Fruit fly (Drosophila melanogaster) whole organism, embryonic: Measurements from ENCODE around the gene Antp.

Experiments
- Abd-B ChIP-seq: fragments of 200-800 bp; sonication (Bioruptor generic); optimal IDR thresholded peaks from 2 replicates; lab custom pipeline; 2018; ENCODE audit warnings: missing biosample characterization, mild to moderate bottlenecking, missing genetic modification characterization, moderate library complexity
- B-H1 ChIP-seq: fragments of 200-800 bp; sonication (Bioruptor generic); IDR thresholded peaks from 3 replicates; pipeline ENCODE4 v1.3.6; 2022; ENCODE audit warnings: missing biosample characterization, missing genetic modification characterization
- BtbVII ChIP-seq: fragments of 200-800 bp; sonication (Bioruptor generic); optimal IDR thresholded peaks from 3 replicates; lab custom pipeline; 2017; ENCODE audit warnings: missing biosample characterization, mild to moderate bottlenecking, missing genetic modification characterization
- CG10462 ChIP-seq: fragments of 200-800 bp; sonication (Bioruptor generic); optimal IDR thresholded peaks from 2 replicates; lab custom pipeline; 2016; ENCODE audit warnings: missing biosample characterization, missing genetic modification characterization
- CG10979 ChIP-seq: fragments of 200-800 bp; sonication (Bioruptor generic); optimal IDR thresholded peaks from 2 replicates; lab custom pipeline; 2018; ENCODE audit warnings: missing biosample characterization, mild to moderate bottlenecking, missing genetic modification characterization, moderate library complexity
- CG11085 ChIP-seq: fragments of 200-800 bp; sonication (Bioruptor generic); IDR thresholded peaks from 2 replicates; pipeline ENCODE4 v1.3.6; 2022; ENCODE audit warnings: missing biosample characterization, missing genetic modification characterization
- CG11398 ChIP-seq: fragments of 200-800 bp; sonication (Bioruptor generic); optimal IDR thresholded peaks from 2 replicates; lab custom pipeline; 2016; ENCODE audit warnings: missing biosample characterization, missing genetic modification characterization
- CG12299 ChIP-seq: fragments of 200-800 bp; sonication (Bioruptor generic); optimal IDR thresholded peaks from 2 replicates; lab custom pipeline; 2018; ENCODE audit warnings: missing biosample characterization, mild to moderate bottlenecking, missing genetic modification characterization
- CG13775 ChIP-seq: fragments of 200-800 bp; sonication (Bioruptor generic); optimal IDR thresholded peaks from 3 replicates; lab custom pipeline; 2017; ENCODE audit warnings: missing biosample characterization, mild to moderate bottlenecking, missing genetic modification characterization
- CG15479 ChIP-seq: fragments of 200-800 bp; sonication (Bioruptor generic); optimal IDR thresholded peaks from 3 replicates; lab custom pipeline; 2019; ENCODE audit warnings: missing biosample characterization, mild to moderate bottlenecking, missing genetic modification characterization, moderate library complexity
- CG17359 ChIP-seq: fragments of 200-800 bp; sonication (Bioruptor generic); optimal IDR thresholded peaks from 3 replicates; lab custom pipeline; 2018; ENCODE audit warnings: missing biosample characterization, mild to moderate bottlenecking, missing genetic modification characterization, moderate library complexity
- CG18764 ChIP-seq: fragments of 200-800 bp; sonication (Bioruptor generic); optimal IDR thresholded peaks from 3 replicates; lab custom pipeline; 2016; ENCODE audit warnings: missing biosample characterization, missing genetic modification characterization
- CG2202 ChIP-seq: fragments of 200-800 bp; sonication (Bioruptor generic); optimal IDR thresholded peaks from 2 replicates; lab custom pipeline; 2018; ENCODE audit warnings: missing biosample characterization, mild to moderate bottlenecking, missing genetic modification characterization
- CG2712 ChIP-seq: fragments of 200-800 bp; optimal IDR thresholded peaks from 3 replicates; lab custom pipeline; 2019; ENCODE audit warnings: missing biosample characterization, mild to moderate bottlenecking, missing genetic modification characterization, moderate library complexity
- CG32532 ChIP-seq: fragments of 200-800 bp; sonication (Bioruptor generic); IDR thresholded peaks from 2 replicates; pipeline ENCODE4 v1.3.6; 2022; ENCODE audit warnings: missing biosample characterization, missing genetic modification characterization
- CG4424 ChIP-seq: fragments of 200-800 bp; sonication (Bioruptor generic); optimal IDR thresholded peaks from 3 replicates; lab custom pipeline; 2016; ENCODE audit warnings: missing biosample characterization, missing genetic modification characterization
- CG6272 ChIP-seq: fragments of 200-800 bp; sonication (Bioruptor generic); IDR thresholded peaks from 2 replicates; pipeline ENCODE4 v1.3.6; 2022; ENCODE audit warnings: missing biosample characterization, missing genetic modification characterization
- CG7556 ChIP-seq: fragments of 200-800 bp; sonication (Bioruptor generic); optimal IDR thresholded peaks from 2 replicates; lab custom pipeline; 2017; ENCODE audit warnings: missing biosample characterization, mild to moderate bottlenecking, missing genetic modification characterization
- CG9932 ChIP-seq: fragments of 200-800 bp; sonication (Bioruptor generic); IDR thresholded peaks from 2 replicates; pipeline ENCODE4 v1.3.6; 2022; ENCODE audit warnings: missing biosample characterization, missing genetic modification characterization
- Dek ChIP-seq: fragments of 200-800 bp; sonication (Bioruptor generic); optimal IDR thresholded peaks from 3 replicates; lab custom pipeline; 2019; ENCODE audit warnings: missing biosample characterization, mild to moderate bottlenecking, missing genetic modification characterization, moderate library complexity
- Dll ChIP-seq: fragments of 200-800 bp; sonication (Bioruptor generic); IDR thresholded peaks from 4 replicates; pipeline ENCODE4 v1.3.6; 2022; ENCODE audit warnings: missing biosample characterization, missing genetic modification characterization; ENCODE audit not compliant: partially characterized antibody
- Hmr ChIP-seq: fragments of 200-800 bp; sonication (Bioruptor generic); optimal IDR thresholded peaks from 3 replicates; lab custom pipeline; 2017; ENCODE audit warnings: mild to moderate bottlenecking, missing biosample characterization, missing genetic modification reagents, missing genetic modification characterization
- Hmx ChIP-seq: fragments of 200-800 bp; sonication (Bioruptor generic); optimal IDR thresholded peaks from 2 replicates; lab custom pipeline; 2016; ENCODE audit warnings: missing biosample characterization, missing genetic modification characterization
- NFAT ChIP-seq: fragments of 200-800 bp; sonication (Bioruptor generic); IDR thresholded peaks from 2 replicates; pipeline ENCODE4 v1.3.6; 2022; ENCODE audit warnings: missing biosample characterization, missing genetic modification characterization
- Neu2 ChIP-seq: fragments of 200-800 bp; sonication (Bioruptor generic); optimal IDR thresholded peaks from 3 replicates; lab custom pipeline; 2016; ENCODE audit warnings: missing biosample characterization, missing genetic modification characterization, borderline replicate concordance
- Ptx1 ChIP-seq: fragments of 200-800 bp; sonication (Bioruptor generic); IDR thresholded peaks from 2 replicates; pipeline ENCODE4 v1.3.6; 2022; ENCODE audit warnings: missing biosample characterization, missing genetic modification characterization
- Side ChIP-seq: fragments of 200-800 bp; sonication (Bioruptor generic); optimal IDR thresholded peaks from 2 replicates; lab custom pipeline; 2016; ENCODE audit warnings: missing biosample characterization, missing genetic modification characterization
- Xbp1 ChIP-seq: fragments of 200-800 bp; sonication (Bioruptor generic); optimal IDR thresholded peaks from 3 replicates; lab custom pipeline; 2016; ENCODE audit warnings: missing biosample characterization, mild to moderate bottlenecking, missing genetic modification characterization
- YL-1 ChIP-seq: fragments of 200-800 bp; sonication (Bioruptor generic); optimal IDR thresholded peaks from 3 replicates; lab custom pipeline; 2017; ENCODE audit warnings: missing biosample characterization, mild to moderate bottlenecking, missing genetic modification characterization
- bab2 ChIP-seq: fragments of 200-800 bp; sonication (Bioruptor generic); optimal IDR thresholded peaks from 2 replicates; lab custom pipeline; 2016; ENCODE audit warnings: missing biosample characterization, missing genetic modification characterization
- caup ChIP-seq: fragments of 200-800 bp; sonication (Bioruptor generic); optimal IDR thresholded peaks from 3 replicates; lab custom pipeline; 2017; ENCODE audit warnings: missing biosample characterization, mild to moderate bottlenecking, missing genetic modification characterization, moderate library complexity; ENCODE audit not compliant: severe bottlenecking
- chinmo ChIP-seq: fragments of 200-800 bp; sonication (Bioruptor generic); IDR thresholded peaks from 4 replicates; pipeline ENCODE4 v1.3.6; 2022; ENCODE audit warnings: missing biosample characterization, missing genetic modification characterization; ENCODE audit not compliant: partially characterized antibody
- chm ChIP-seq: fragments of 200-800 bp; sonication (Bioruptor generic); IDR thresholded peaks from 2 replicates; pipeline ENCODE4 v1.3.6; 2022; ENCODE audit warnings: missing biosample characterization, missing genetic modification characterization
- ci ChIP-seq: fragments of 200-800 bp; sonication (Bioruptor generic); IDR thresholded peaks from 3 replicates; pipeline ENCODE4 v1.3.6; 2022; ENCODE audit warnings: missing biosample characterization, missing genetic modification characterization
- danr ChIP-seq: fragments of 200-800 bp; sonication (Bioruptor generic); IDR thresholded peaks from 2 replicates; pipeline ENCODE4 v1.3.6; 2022; ENCODE audit warnings: missing biosample characterization, missing genetic modification characterization
- eve ChIP-seq, 2 experiments: fragments of >200 bp; optimal IDR thresholded peaks; 2 replicates each; lab custom pipeline; 2017; ENCODE audit warnings: missing biosample characterization in 2 of 2, missing genetic modification characterization in 2 of 2
- fd96Cb ChIP-seq: fragments of 200-800 bp; sonication (Bioruptor generic); optimal IDR thresholded peaks from 2 replicates; lab custom pipeline; 2018; ENCODE audit warnings: missing biosample characterization, mild to moderate bottlenecking, missing genetic modification characterization, moderate library complexity
- ham ChIP-seq: fragments of 200-800 bp; sonication (Bioruptor generic); IDR thresholded peaks from 2 replicates; pipeline ENCODE4 v1.3.6; 2022; ENCODE audit warnings: missing biosample characterization, missing genetic modification characterization
- org-1 ChIP-seq: fragments of 200-800 bp; sonication (Bioruptor generic); optimal IDR thresholded peaks from 2 replicates; lab custom pipeline; 2017; ENCODE audit warnings: missing biosample characterization, missing genetic modification characterization
- p53 ChIP-seq: fragments of 200-800 bp; sonication (Bioruptor generic); optimal IDR thresholded peaks from 2 replicates; lab custom pipeline; 2016; ENCODE audit warnings: missing biosample characterization, missing genetic modification characterization
- pnt ChIP-seq: fragments of 200-800 bp; sonication (Bioruptor generic); optimal IDR thresholded peaks from 3 replicates; lab custom pipeline; 2016; ENCODE audit warnings: missing biosample characterization, missing genetic modification characterization
- repo ChIP-seq: fragments of 200-800 bp; sonication (Bioruptor generic); optimal IDR thresholded peaks from 2 replicates; lab custom pipeline; 2016; ENCODE audit warnings: missing biosample characterization, missing genetic modification characterization
- slbo ChIP-seq: fragments of 200-800 bp; sonication (Bioruptor generic); IDR thresholded peaks from 2 replicates; pipeline ENCODE4 v1.3.6; 2022; ENCODE audit warnings: missing biosample characterization, missing genetic modification characterization
- slou ChIP-seq: fragments of 200-800 bp; sonication (Bioruptor generic); optimal IDR thresholded peaks from 3 replicates; lab custom pipeline; 2016; ENCODE audit warnings: missing biosample characterization, missing genetic modification characterization
- sob ChIP-seq: fragments of 200-800 bp; sonication (Bioruptor generic); IDR thresholded peaks from 2 replicates; pipeline ENCODE4 v1.3.6; 2022; ENCODE audit warnings: missing biosample characterization, missing genetic modification characterization
- tll ChIP-seq, 2 experiments: fragments of 200-800 bp in 1 of 2; fragments of >200 bp in 1 of 2; sonication (Bioruptor generic) in 1 of 2; optimal IDR thresholded peaks; 2 replicates each; lab custom pipeline; 2017 to 2019; ENCODE audit warnings: missing biosample characterization in 2 of 2, missing genetic modification characterization in 2 of 2, mild to moderate bottlenecking in 1 of 2, moderate library complexity in 1 of 2
- tna ChIP-seq: fragments of 200-800 bp; sonication (Bioruptor generic); IDR thresholded peaks from 2 replicates; pipeline ENCODE4 v1.3.6; 2022; ENCODE audit warnings: missing biosample characterization, missing genetic modification characterization; ENCODE audit not compliant: partially characterized antibody
- zen2 ChIP-seq: fragments of 200-800 bp; sonication (Bioruptor generic); IDR thresholded peaks from 3 replicates; pipeline ENCODE4 v1.3.6; 2022; ENCODE audit warnings: missing biosample characterization, missing genetic modification characterization; ENCODE audit not compliant: partially characterized antibody

Gene Antp

DNA sequence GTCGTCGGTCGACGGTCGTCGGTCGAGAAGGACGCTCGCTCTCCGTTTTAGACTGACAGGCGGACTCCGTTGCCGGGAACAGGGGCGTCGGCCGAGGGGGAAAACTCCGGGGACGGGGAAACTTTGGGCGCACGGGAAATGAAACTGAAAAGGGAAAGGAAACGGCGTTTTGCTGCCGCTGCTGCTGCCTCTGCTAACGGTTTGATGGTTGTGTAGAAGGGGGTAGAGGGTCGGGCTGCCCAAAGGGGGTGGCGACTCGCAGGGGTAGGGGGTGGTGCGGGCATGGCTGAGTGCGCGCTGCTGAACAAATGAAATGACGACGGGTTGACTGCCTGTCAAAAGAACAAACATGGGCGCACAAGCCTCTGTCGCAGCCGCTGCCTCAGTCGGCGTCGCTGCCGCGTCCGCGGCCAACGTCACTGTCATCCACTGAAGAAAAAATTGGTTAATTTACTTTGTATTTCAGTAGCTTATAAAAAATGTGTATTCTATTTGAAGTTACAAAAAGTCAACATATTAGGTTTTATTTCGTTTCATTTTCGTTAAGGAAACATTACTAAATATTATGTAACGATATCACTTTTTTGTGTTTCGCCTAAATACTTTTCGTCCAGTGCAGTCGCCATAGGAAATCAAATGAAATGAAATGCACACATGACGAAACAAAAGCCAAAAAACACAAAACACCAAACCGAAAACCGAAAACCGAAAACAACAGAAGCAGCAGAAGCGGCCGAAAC lies 63.0 kb downstream of the Antp start (continued):
- TF ChIP-seq eve (GFP tag; optimal IDR thresholded peaks at IDR 0.05; lab: Kevin White, UChicago): peak in 1 of 2 experiments; percentile 91
- TF ChIP-seq ci (GFP tag; lab: Robert Waterston, UW): peak; percentile 44; the same call in 2 of the 3 replicates
- TF ChIP-seq YL-1: no peak
- peak; percentile 57 for TF ChIP-seq CG13775 (GFP tag; lab: Kevin White, UChicago)
- no peak for TF ChIP-seq Dll (GFP tag; lab: Robert Waterston, UW)
- TF ChIP-seq BtbVII: peak; percentile 37
- peak; percentile 45; the same call in 1 of the 2 replicates for TF ChIP-seq CG32532 (GFP tag; lab: Robert Waterston, UW)
- no peak for TF ChIP-seq NFAT (GFP tag; lab: Robert Waterston, UW)
- peak; percentile 68 for TF ChIP-seq CG2202 (tag; lab: Kevin White, UChicago)
- TF ChIP-seq Xbp1 (GFP tag; lab: Kevin White, UChicago): peak; percentile 77
- TF ChIP-seq slou: no peak
- TF ChIP-seq Abd-B (GFP tag; lab: Kevin White, UChicago): peak; percentile 58
- peak; percentile 78 for TF ChIP-seq CG4424 (GFP tag; lab: Kevin White, UChicago)
- TF ChIP-seq CG15479 (GFP tag; lab: Kevin White, UChicago): no peak
- TF ChIP-seq sob (GFP tag; lab: Robert Waterston, UW): 0 out of 2 replicates have a peak, but pooled peaks have one; percentile 48
- no peak for TF ChIP-seq repo
- peak; percentile 45 for TF ChIP-seq Hmr (GFP tag; lab: Kevin White, UChicago)
- no peak for TF ChIP-seq CG9932 (GFP tag; lab: Robert Waterston, UW)
- TF ChIP-seq tll (GFP tag; optimal IDR thresholded peaks at IDR 0.05; lab: Kevin White, UChicago): peak in 1 of 2 experiments; percentile 19
- TF ChIP-seq CG10462: peak; percentile 30
- peak; percentile 55 for TF ChIP-seq Dek (tag; lab: Kevin White, UChicago)
- peak; percentile 57 for TF ChIP-seq org-1
- peak; percentile 60 for TF ChIP-seq bab2
- TF ChIP-seq Neu2 (GFP tag; lab: Kevin White, UChicago): peak; percentile 40
- TF ChIP-seq Ptx1: peak; percentile 60
- peak; percentile 69 for TF ChIP-seq pnt (GFP tag; lab: Kevin White, UChicago)
- peak; percentile 48 for TF ChIP-seq Side (GFP tag; lab: Kevin White, UChicago)
- no peak for TF ChIP-seq zen2 (GFP tag; lab: Robert Waterston, UW)
- TF ChIP-seq caup: peak; percentile 49
- no peak for TF ChIP-seq Hmx
- TF ChIP-seq CG11398 (GFP tag; lab: Kevin White, UChicago): peak; percentile 37
- 0 out of 2 replicates have a peak, but pooled peaks have one; percentile 29 for TF ChIP-seq danr
- peak; percentile 78 for TF ChIP-seq CG7556 (GFP tag; lab: Kevin White, UChicago)
- TF ChIP-seq CG18764 (GFP tag; lab: Kevin White, UChicago): peak; percentile 43
- TF ChIP-seq p53: no peak
- TF ChIP-seq CG10979 (tag; lab: Kevin White, UChicago): peak; percentile 91
- peak; percentile 58 for TF ChIP-seq B-H1 (GFP tag; lab: Robert Waterston, UW)
- no peak for TF ChIP-seq CG12299
- TF ChIP-seq CG11085 (GFP tag; lab: Robert Waterston, UW): 0 out of 2 replicates have a peak, but pooled peaks have one; percentile 29
- 0 out of 2 replicates have a peak, but pooled peaks have one; percentile 49 for TF ChIP-seq chm (GFP tag; lab: Robert Waterston, UW)
- TF ChIP-seq ham (GFP tag; lab: Robert Waterston, UW): no peak
- TF ChIP-seq CG2712 (tag; lab: Kevin White, UChicago): peak; percentile 93
- no peak for TF ChIP-seq tna
- TF ChIP-seq CG6272 (GFP tag; lab: Robert Waterston, UW): peak; percentile 26; the same call in 1 of the 2 replicates
- no peak for TF ChIP-seq chinmo (GFP tag; lab: Robert Waterston, UW)
- TF ChIP-seq fd96Cb (tag; lab: Kevin White, UChicago): peak; percentile 77
- TF ChIP-seq slbo (GFP tag; lab: Robert Waterston, UW): peak; percentile 37; the same call in 1 of the 2 replicates
- peak; percentile 82 for TF ChIP-seq CG17359
